Worm (Caenorhabditis elegans) whole organism, mixed stage, embryonic: ENCODE results near the gene F28A10.8.

Experiments used
- bed-3 ChIP-seq: fragments of 200-800 bp; sonication (Bioruptor generic); optimal IDR thresholded peaks from 3 replicates; lab custom pipeline; 2018; ENCODE audit warnings: mild to moderate bottlenecking, missing genetic modification characterization, moderate library complexity, missing compliant biosample characterization
- elt-3 ChIP-seq: fragments of 150-350 bp; optimal IDR thresholded peaks from 2 replicates; lab custom pipeline; 2014; ENCODE audit warnings: missing biosample characterization, missing genetic modification characterization
- hlh-1 ChIP-seq: fragments of 150-350 bp; optimal IDR thresholded peaks from 2 replicates; lab custom pipeline; 2014; ENCODE audit warnings: missing biosample characterization, missing genetic modification reagents, missing genetic modification characterization
- mep-1 ChIP-seq: fragments of 150-350 bp; optimal IDR thresholded peaks from 2 replicates; lab custom pipeline; 2017; ENCODE audit warnings: missing biosample characterization, missing genetic modification reagents, missing genetic modification characterization, inconsistent platforms
- nhr-237 ChIP-seq: fragments of 150-350 bp; optimal IDR thresholded peaks from 2 replicates; lab custom pipeline; 2014; ENCODE audit warnings: missing biosample characterization, missing genetic modification characterization
- nhr-28 ChIP-seq: fragments of 150-350 bp; optimal IDR thresholded peaks from 2 replicates; lab custom pipeline; 2014; ENCODE audit warnings: missing biosample characterization, missing genetic modification characterization
- pha-4 ChIP-seq: fragments of 150-350 bp; optimal IDR thresholded peaks from 2 replicates; lab custom pipeline; 2018; ENCODE audit warnings: missing biosample characterization, missing genetic modification reagents, missing genetic modification characterization
- snpc-4 ChIP-seq: fragments of 150-350 bp; optimal IDR thresholded peaks from 2 replicates; lab custom pipeline; 2014; ENCODE audit warnings: missing biosample characterization, missing genetic modification characterization
- ztf-11 ChIP-seq: fragments of 150-350 bp; optimal IDR thresholded peaks from 2 replicates; lab custom pipeline; 2014; ENCODE audit warnings: missing biosample characterization, missing genetic modification characterization

- TF ChIP-seq nhr-237, result no peak
- TF ChIP-seq bed-3 (GFP tag; lab: Kevin White, UChicago), result no peak
- no peak for TF ChIP-seq nhr-28 (tag; lab: Kevin White, UChicago)
- no peak for TF ChIP-seq ztf-11 (tag; lab: Kevin White, UChicago)
- TF ChIP-seq pha-4, result no peak
- no peak for TF ChIP-seq hlh-1 (tag; lab: Kevin White, UChicago)
- no peak for TF ChIP-seq mep-1 (tag; lab: Kevin White, UChicago)
- no peak for TF ChIP-seq elt-3
- TF ChIP-seq snpc-4 (tag; lab: Kevin White, UChicago), result no peak
Measured at ce11 chrII:845618-846017, 7.3 kb upstream of the F28A10.8 start, which contains the start of gene F28A10.7.
